Worm (Caenorhabditis elegans) whole organism, L2 larva: ENCODE measurements around the gene tpst-2.

Experiments
- C34F6.9 ChIP-seq: fragments of 150-350 bp; optimal IDR thresholded peaks from 2 replicates; lab custom pipeline; 2014; ENCODE audit warnings: missing biosample characterization, missing genetic modification characterization
- F13H6.1 ChIP-seq: sonication (generic microtip); optimal IDR thresholded peaks from 2 replicates; lab custom pipeline; 2016; ENCODE audit warnings: missing genetic modification characterization, missing compliant biosample characterization
- Y55F3AM.14 ChIP-seq: fragments of 200-800 bp; sonication (Bioruptor generic); optimal IDR thresholded peaks from 2 replicates; lab custom pipeline; 2018; ENCODE audit warnings: mild to moderate bottlenecking, missing genetic modification characterization, missing compliant biosample characterization
- ZK546.5 ChIP-seq: sonication (generic microtip); optimal IDR thresholded peaks from 2 replicates; lab custom pipeline; 2017; ENCODE audit warnings: missing biosample characterization, missing genetic modification characterization
- blmp-1 ChIP-seq: sonication (generic microtip); optimal IDR thresholded peaks from 2 replicates; lab custom pipeline; 2017; ENCODE audit warnings: missing genetic modification characterization, mild to moderate bottlenecking, missing compliant biosample characterization, antibody characterized with exemption, moderate library complexity; ENCODE audit not compliant: insufficient read depth
- ceh-16 ChIP-seq: fragments of 150-350 bp; optimal IDR thresholded peaks from 2 replicates; lab custom pipeline; 2014; ENCODE audit warnings: missing biosample characterization, missing genetic modification characterization
- ceh-82 ChIP-seq: fragments of 150-350 bp; optimal IDR thresholded peaks from 2 replicates; lab custom pipeline; 2014; ENCODE audit warnings: missing biosample characterization, missing genetic modification characterization
- crh-2 ChIP-seq: sonication (generic microtip); optimal IDR thresholded peaks from 2 replicates; lab custom pipeline; 2017; ENCODE audit warnings: missing biosample characterization, missing genetic modification characterization
- dmd-4 ChIP-seq: sonication (generic microtip); optimal IDR thresholded peaks from 2 replicates; lab custom pipeline; 2017; ENCODE audit warnings: missing biosample characterization, missing genetic modification characterization
- egl-27 ChIP-seq: sonication (generic microtip); optimal IDR thresholded peaks from 3 replicates; lab custom pipeline; 2017; ENCODE audit warnings: missing biosample characterization, missing genetic modification reagents, missing genetic modification characterization
- elt-1 ChIP-seq: fragments of 150-350 bp; optimal IDR thresholded peaks from 2 replicates; lab custom pipeline; 2014; ENCODE audit warnings: missing biosample characterization, missing genetic modification characterization
- elt-3 ChIP-seq: sonication (generic microtip); optimal IDR thresholded peaks from 2 replicates; lab custom pipeline; 2017; ENCODE audit warnings: missing biosample characterization, missing genetic modification characterization
- fos-1 ChIP-seq: fragments of 150-350 bp; optimal IDR thresholded peaks from 2 replicates; lab custom pipeline; 2014; ENCODE audit warnings: missing biosample characterization, missing genetic modification characterization
- gmeb-1 ChIP-seq: fragments of 150-350 bp; optimal IDR thresholded peaks from 2 replicates; lab custom pipeline; 2014; ENCODE audit warnings: missing biosample characterization, missing genetic modification characterization
- lin-11 ChIP-seq: fragments of 150-350 bp; sonication (generic microtip); optimal IDR thresholded peaks from 2 replicates; lab custom pipeline; 2014; ENCODE audit warnings: missing biosample characterization, missing genetic modification characterization, inconsistent platforms, mixed read lengths
- lin-13 ChIP-seq: fragments of 150-350 bp; optimal IDR thresholded peaks from 2 replicates; lab custom pipeline; 2014; ENCODE audit warnings: missing biosample characterization, missing genetic modification reagents, missing genetic modification characterization
- lin-39 ChIP-seq: fragments of 150-350 bp; optimal IDR thresholded peaks from 2 replicates; lab custom pipeline; 2014; ENCODE audit warnings: missing biosample characterization, missing genetic modification reagents, missing genetic modification characterization
- lsy-2 ChIP-seq, 2 experiments: fragments of 150-350 bp in 1 of 2; sonication (generic microtip) in 1 of 2; optimal IDR thresholded peaks; 2 replicates each; lab custom pipeline; 2014 to 2017; ENCODE audit warnings: missing biosample characterization in 2 of 2, missing genetic modification characterization in 2 of 2
- mab-5 ChIP-seq: fragments of 150-350 bp; optimal IDR thresholded peaks from 2 replicates; lab custom pipeline; 2014; ENCODE audit warnings: missing biosample characterization, missing genetic modification characterization
- nhr-10 ChIP-seq: sonication (generic microtip); optimal IDR thresholded peaks from 2 replicates; lab custom pipeline; 2017; ENCODE audit warnings: missing biosample characterization, missing genetic modification characterization
- nhr-11 ChIP-seq: fragments of 150-350 bp; optimal IDR thresholded peaks from 2 replicates; lab custom pipeline; 2014; ENCODE audit warnings: missing biosample characterization, missing genetic modification characterization
- nhr-12 ChIP-seq: fragments of 150-350 bp; optimal IDR thresholded peaks from 2 replicates; lab custom pipeline; 2014; ENCODE audit warnings: missing biosample characterization, missing genetic modification characterization
- nhr-129 ChIP-seq: fragments of 150-350 bp; optimal IDR thresholded peaks from 2 replicates; lab custom pipeline; 2014; ENCODE audit warnings: missing biosample characterization, missing genetic modification characterization
- nhr-21 ChIP-seq: fragments of 150-350 bp; optimal IDR thresholded peaks from 2 replicates; lab custom pipeline; 2014; ENCODE audit warnings: missing biosample characterization, missing genetic modification characterization
- nhr-23 ChIP-seq: fragments of 150-350 bp; optimal IDR thresholded peaks from 2 replicates; lab custom pipeline; 2014; ENCODE audit warnings: missing biosample characterization, missing genetic modification reagents, missing genetic modification characterization
- nhr-237 ChIP-seq: fragments of 150-350 bp; optimal IDR thresholded peaks from 2 replicates; lab custom pipeline; 2014; ENCODE audit warnings: missing biosample characterization, missing genetic modification characterization
- nhr-25 ChIP-seq: fragments of 150-350 bp; sonication (generic microtip); optimal IDR thresholded peaks from 3 replicates; lab custom pipeline; 2014; ENCODE audit warnings: missing biosample characterization, missing genetic modification characterization
- nhr-6 ChIP-seq: fragments of 150-350 bp; optimal IDR thresholded peaks from 2 replicates; lab custom pipeline; 2014; ENCODE audit warnings: missing biosample characterization, missing genetic modification characterization
- nhr-77 ChIP-seq: fragments of 150-350 bp; optimal IDR thresholded peaks from 2 replicates; lab custom pipeline; 2014; ENCODE audit warnings: missing biosample characterization, missing genetic modification characterization
- sem-4 ChIP-seq: fragments of 150-350 bp; optimal IDR thresholded peaks from 2 replicates; lab custom pipeline; 2014; ENCODE audit warnings: missing biosample characterization, missing genetic modification reagents, missing genetic modification characterization
- sma-9 ChIP-seq, 2 experiments: fragments of 150-350 bp in 1 of 2; sonication (generic microtip) in 1 of 2; optimal IDR thresholded peaks; 2 replicates each; lab custom pipeline; 2014 to 2016; ENCODE audit warnings: missing genetic modification characterization in 2 of 2, mild to moderate bottlenecking in 1 of 2, missing biosample characterization in 1 of 2, missing compliant biosample characterization in 1 of 2, missing genetic modification reagents in 1 of 2, moderate library complexity in 1 of 2
- snpc-4 ChIP-seq: fragments of 150-350 bp; optimal IDR thresholded peaks from 2 replicates; lab custom pipeline; 2014; ENCODE audit warnings: missing biosample characterization, missing genetic modification characterization
- unc-39 ChIP-seq: fragments of 150-350 bp; optimal IDR thresholded peaks from 2 replicates; lab custom pipeline; 2014; ENCODE audit warnings: missing biosample characterization, missing genetic modification characterization
- unc-55 ChIP-seq: fragments of 150-350 bp; sonication (generic microtip); optimal IDR thresholded peaks from 3 replicates; lab custom pipeline; 2014; ENCODE audit warnings: missing biosample characterization, missing genetic modification reagents, missing genetic modification characterization
- unc-62 ChIP-seq: fragments of 150-350 bp; optimal IDR thresholded peaks from 2 replicates; lab custom pipeline; 2014; ENCODE audit warnings: missing biosample characterization, missing genetic modification reagents, missing genetic modification characterization
- zag-1 ChIP-seq: fragments of 150-350 bp; optimal IDR thresholded peaks from 2 replicates; lab custom pipeline; 2014; ENCODE audit warnings: missing biosample characterization, missing genetic modification characterization
- ztf-1 ChIP-seq: fragments of 200-800 bp; sonication (Bioruptor generic); conservative IDR thresholded peaks from 2 replicates; pipeline ENCODE4 v1.3.6; 2022; ENCODE audit warnings: missing genetic modification characterization, missing compliant biosample characterization

tpst-2 gene

ce11 chrIII:770958-771357 is at the start of gene tpst-2:
Gene tpst-2, plus strand, starts transcription at chrIII:771258.
- TF ChIP-seq sem-4 (tag; lab: Kevin White, UChicago) (no peak), lin-39 (no peak), blmp-1 (no peak), sma-9 (GFP tag; optimal IDR thresholded peaks at IDR 0.05; lab: Kevin White, UChicago) (no peak), sma-9 (tag; optimal IDR thresholded peaks at IDR 0.05; lab: Kevin White, UChicago) (no peak), C34F6.9 (tag; lab: Kevin White, UChicago) (no peak), nhr-77 (tag; lab: Kevin White, UChicago) (no peak), nhr-129 (tag; lab: Kevin White, UChicago) (no peak), ceh-16 (no peak), nhr-21 (no peak), ZK546.5 (tag; lab: Kevin White, UChicago) (no peak), nhr-23 (tag; lab: Kevin White, UChicago) (no peak), ceh-82 (tag; lab: Kevin White, UChicago) (no peak), unc-39 (tag; lab: Kevin White, UChicago) (no peak), nhr-25 (no peak)

ce11 chrIII:724819-725218 is 46.2 kb upstream of the tpst-2 start, which contains the start of gene flp-24:
Gene flp-24, plus strand, starts transcription at chrIII:725119.
- no peak for TF ChIP-seq gmeb-1
- TF ChIP-seq crh-2 (tag; lab: Kevin White, UChicago) = no peak
- TF ChIP-seq nhr-21 = no peak
- no peak for TF ChIP-seq unc-55 (GFP tag; lab: Kevin White, UChicago)
- no peak for TF ChIP-seq lsy-2 (tag; optimal IDR thresholded peaks at IDR 0.05; lab: Kevin White, UChicago)
- TF ChIP-seq snpc-4 = no peak
- no peak for TF ChIP-seq F13H6.1 (tag; lab: Kevin White, UChicago)
- no peak for TF ChIP-seq unc-39 (tag; lab: Kevin White, UChicago)
- no peak for TF ChIP-seq dmd-4 (tag; lab: Kevin White, UChicago)
- TF ChIP-seq nhr-77 (tag; lab: Kevin White, UChicago) = no peak
- no peak for TF ChIP-seq lin-13 (GFP tag; lab: Kevin White, UChicago)
- no peak for TF ChIP-seq nhr-12 (tag; lab: Kevin White, UChicago)
- TF ChIP-seq mab-5 (tag; lab: Kevin White, UChicago) = no peak
- no peak for TF ChIP-seq zag-1
- TF ChIP-seq Y55F3AM.14 (GFP tag; lab: Kevin White, UChicago) = no peak
- no peak for TF ChIP-seq nhr-6
- no peak for TF ChIP-seq nhr-237 (tag; lab: Kevin White, UChicago)
- no peak for TF ChIP-seq fos-1 (tag; lab: Kevin White, UChicago)
- TF ChIP-seq, all 48 proteins: peak for 0

- no peak for TF ChIP-seq unc-62 (GFP tag; lab: Kevin White, UChicago)
- TF ChIP-seq ceh-16 = no peak
These were observed 43.0 kb upstream of the tpst-2 start for ce11 chrIII:728074-728473.

ce11 chrIII:728694-729093 is 42.4 kb upstream of the tpst-2 start:
- TF ChIP-seq F13H6.1 (tag; lab: Kevin White, UChicago) = no peak
- TF ChIP-seq fos-1 (tag; lab: Kevin White, UChicago) = no peak
- no peak for TF ChIP-seq nhr-12 (tag; lab: Kevin White, UChicago)
- no peak for TF ChIP-seq lin-11 (tag; lab: Kevin White, UChicago)
- no peak for TF ChIP-seq sma-9 (GFP tag; optimal IDR thresholded peaks at IDR 0.05; lab: Kevin White, UChicago)
- no peak for TF ChIP-seq sma-9 (tag; optimal IDR thresholded peaks at IDR 0.05; lab: Kevin White, UChicago)
- no peak for TF ChIP-seq nhr-11 (tag; lab: Kevin White, UChicago)
- no peak for TF ChIP-seq dmd-4 (tag; lab: Kevin White, UChicago)
- TF ChIP-seq unc-39 (tag; lab: Kevin White, UChicago) = no peak
- no peak for TF ChIP-seq snpc-4
- TF ChIP-seq nhr-23 (tag; lab: Kevin White, UChicago) = no peak
- no peak for TF ChIP-seq nhr-10 (tag; lab: Kevin White, UChicago)
- no peak for TF ChIP-seq ztf-1 (GFP tag; lab: Robert Waterston, UW)
- no peak for TF ChIP-seq unc-62 (GFP tag; lab: Kevin White, UChicago)
- TF ChIP-seq sem-4 (tag; lab: Kevin White, UChicago) = no peak
- no peak for TF ChIP-seq crh-2 (tag; lab: Kevin White, UChicago)
- no peak for TF ChIP-seq lin-13 (GFP tag; lab: Kevin White, UChicago)
- no peak for TF ChIP-seq elt-1 (tag; lab: Kevin White, UChicago)
- no peak for TF ChIP-seq egl-27 (tag; lab: Kevin White, UChicago)
- no peak for TF ChIP-seq elt-3 (tag; lab: Kevin White, UChicago)
- TF ChIP-seq, all 48 proteins: peak for 0
